Worm (Caenorhabditis elegans): ENCODE data around the gene fil-1.
A peak's percentile ranks its signal among the peaks of the same experiment; 100 is the strongest.

The fil-1 gene

ce11 chrV:14999485-15000023 lies 5.9 kb downstream of the fil-1 start, which contains the start of gene T01C3.11 (continued):
- TF ChIP-seq nhr-27 (tag; optimal IDR thresholded peaks at IDR 0.05) (no peak), ccch-3 (GFP tag; optimal IDR thresholded peaks at IDR 0.05) (no peak), hlh-26 (GFP tag; conservative IDR thresholded peaks at IDR 0.05) (no peak), lin-35 (GFP tag; optimal IDR thresholded peaks at IDR 0.05) (no peak), madf-3 (GFP tag; IDR thresholded peaks at IDR 0.05) (peak; percentile 82; the same call in 1 of the 2 replicates), attf-3 (GFP tag; conservative IDR thresholded peaks at IDR 0.05) (no peak), ceh-58 (GFP tag; IDR thresholded peaks at IDR 0.05) (no peak), xnd-1 (tag; optimal IDR thresholded peaks at IDR 0.05) (no peak), mel-28 (tag; optimal IDR thresholded peaks at IDR 0.05; ENCODE audit: borderline replicate concordance) (no peak), unc-130 (GFP tag; optimal IDR thresholded peaks at IDR 0.05) (no peak), F39B2.1 (GFP tag; IDR thresholded peaks at IDR 0.05) (no peak), athp-1 (tag; optimal IDR thresholded peaks at IDR 0.05) (peak; percentile 34), F57C9.4 (tag; optimal IDR thresholded peaks at IDR 0.05) (no peak), aptf-3 (GFP tag; IDR thresholded peaks at IDR 0.05) (no peak), tbp1 (GFP tag; optimal IDR thresholded peaks at IDR 0.05) (peak; percentile 32), madf-6 (GFP tag; IDR thresholded peaks at IDR 0.05) (peak; percentile 57), Y56A3A.18 (GFP tag; IDR thresholded peaks at IDR 0.05) (no peak), ztf-18 (tag; optimal IDR thresholded peaks at IDR 0.05) (no peak), hmg-20 (GFP tag; IDR thresholded peaks at IDR 0.05) (no peak), die-1 (tag; optimal IDR thresholded peaks at IDR 0.05) (no peak), lin-54 (GFP tag; optimal IDR thresholded peaks at IDR 0.05) (peak; percentile 25), ceh-40 (GFP tag; IDR thresholded peaks at IDR 0.05) (0 out of 2 replicates have a peak, but pooled peaks have one; percentile 11), atf-7 (tag; optimal IDR thresholded peaks at IDR 0.05) (no peak), rpc-1 (optimal IDR thresholded peaks at IDR 0.05) (no peak), rpc-1 (tag; optimal IDR thresholded peaks at IDR 0.05) (no peak), madf-8 (GFP tag; conservative IDR thresholded peaks at IDR 0.05) (no peak), mcd-1 (GFP tag; IDR thresholded peaks at IDR 0.05) (no peak), dpl-1 (GFP tag; optimal IDR thresholded peaks at IDR 0.05) (no peak), snpc-3.4 (tag; optimal IDR thresholded peaks at IDR 0.05) (peak; percentile 50), F37B4.10 (GFP tag; IDR thresholded peaks at IDR 0.05) (no peak), lin-40 (tag; optimal IDR thresholded peaks at IDR 0.05) (no peak), B0336.3 (GFP tag; IDR thresholded peaks at IDR 0.05) (no peak), lin-26 (GFP tag; IDR thresholded peaks at IDR 0.05) (no peak), T07F8.4 (tag; optimal IDR thresholded peaks at IDR 0.05) (no peak), bed-2 (GFP tag; IDR thresholded peaks at IDR 0.05) (no peak), nhr-80 (tag; optimal IDR thresholded peaks at IDR 0.05) (no peak), D2030.7 (GFP tag; IDR thresholded peaks at IDR 0.05) (no peak), hsf-1 (GFP tag; IDR thresholded peaks at IDR 0.05) (peak; percentile 5; the same call in 1 of the 2 replicates), aptf-2 (GFP tag; conservative IDR thresholded peaks at IDR 0.05) (no peak), hrde-1 (tag; optimal IDR thresholded peaks at IDR 0.05; ENCODE audit: borderline replicate concordance) (peak; percentile 84), ztf-3 (GFP tag; optimal IDR thresholded peaks at IDR 0.05) (no peak), lag-1 (GFP tag; IDR thresholded peaks at IDR 0.05) (no peak), nhr-120 (GFP tag; IDR thresholded peaks at IDR 0.05) (no peak), Y95B8A.8 (GFP tag; IDR thresholded peaks at IDR 0.05) (no peak), pbrm-1 (GFP tag; IDR thresholded peaks at IDR 0.05) (peak; percentile 13; the same call in 1 of the 2 replicates), dpff-1 (tag; optimal IDR thresholded peaks at IDR 0.05) (no peak), sea-2 (GFP tag; IDR thresholded peaks at IDR 0.05) (no peak)

All from whole organism, young adult.